Fruit fly (Drosophila melanogaster) whole organism, pupa: ENCODE data around the gene CG14223.

ENCODE experiments used
- CG10348 ChIP-seq: fragments of 200-800 bp; sonication (Bioruptor generic); IDR thresholded peaks from 2 replicates; pipeline ENCODE4 v1.3.6; 2022; ENCODE audit warnings: missing biosample characterization, missing genetic modification characterization
- CG12605 ChIP-seq: fragments of 200-800 bp; sonication (Bioruptor generic); IDR thresholded peaks from 2 replicates; pipeline ENCODE4 v1.3.6; 2022; ENCODE audit warnings: missing biosample characterization, missing genetic modification characterization
- CG13204 ChIP-seq: fragments of 200-800 bp; sonication (Bioruptor generic); optimal IDR thresholded peaks from 2 replicates; lab custom pipeline; 2018; ENCODE audit warnings: missing biosample characterization, mild to moderate bottlenecking, missing genetic modification characterization, moderate library complexity
- CG14655 ChIP-seq: fragments of 200-800 bp; sonication (Bioruptor generic); optimal IDR thresholded peaks from 3 replicates; lab custom pipeline; 2017; ENCODE audit warnings: mild to moderate bottlenecking, missing biosample characterization, missing genetic modification reagents, missing genetic modification characterization
- CG15710 ChIP-seq: fragments of 200-800 bp; sonication (Bioruptor generic); optimal IDR thresholded peaks from 2 replicates; lab custom pipeline; 2018; ENCODE audit warnings: missing biosample characterization, mild to moderate bottlenecking, missing genetic modification characterization, moderate library complexity
- CG17806 ChIP-seq: fragments of 200-800 bp; sonication (Bioruptor generic); optimal IDR thresholded peaks from 2 replicates; lab custom pipeline; 2018; ENCODE audit warnings: missing biosample characterization, mild to moderate bottlenecking, missing genetic modification characterization, moderate library complexity
- CG32121 ChIP-seq: fragments of 200-800 bp; sonication (Bioruptor generic); IDR thresholded peaks from 2 replicates; pipeline ENCODE4 v1.3.6; 2022; ENCODE audit warnings: missing biosample characterization, missing genetic modification characterization
- CG34367 ChIP-seq: fragments of 200-800 bp; sonication (Bioruptor generic); optimal IDR thresholded peaks from 2 replicates; lab custom pipeline; 2018; ENCODE audit warnings: missing biosample characterization, mild to moderate bottlenecking, missing genetic modification characterization
- CG4496 ChIP-seq: fragments of 200-800 bp; sonication (Bioruptor generic); IDR thresholded peaks from 3 replicates; pipeline ENCODE4 v1.3.6; 2022; ENCODE audit warnings: missing biosample characterization, missing genetic modification characterization
- CG8159 ChIP-seq: fragments of 200-800 bp; sonication (Bioruptor generic); optimal IDR thresholded peaks from 3 replicates; lab custom pipeline; 2018; ENCODE audit warnings: missing biosample characterization, mild to moderate bottlenecking, missing genetic modification characterization, moderate library complexity
- CG8301 ChIP-seq: fragments of 200-800 bp; sonication (Bioruptor generic); optimal IDR thresholded peaks from 2 replicates; lab custom pipeline; 2018; ENCODE audit warnings: missing biosample characterization, mild to moderate bottlenecking, missing genetic modification characterization
- CG9948 ChIP-seq: fragments of 200-800 bp; sonication (Bioruptor generic); optimal IDR thresholded peaks from 2 replicates; lab custom pipeline; 2018; ENCODE audit warnings: missing biosample characterization, mild to moderate bottlenecking, missing genetic modification characterization, moderate library complexity
- D1 ChIP-seq: fragments of 200-800 bp; sonication (Bioruptor generic); optimal IDR thresholded peaks from 2 replicates; lab custom pipeline; 2018; ENCODE audit warnings: missing biosample characterization, mild to moderate bottlenecking, missing genetic modification characterization, moderate library complexity
- EcR ChIP-seq: fragments of 200-800 bp; sonication (Bioruptor generic); optimal IDR thresholded peaks from 3 replicates; lab custom pipeline; 2019; ENCODE audit warnings: missing biosample characterization, missing genetic modification characterization, mild to moderate bottlenecking, moderate library complexity, missing genetic modification reagents
- Ets98B ChIP-seq: fragments of 200-800 bp; sonication (Bioruptor generic); IDR thresholded peaks from 2 replicates; pipeline ENCODE4 v1.3.6; 2022; ENCODE audit warnings: missing biosample characterization, missing genetic modification characterization
- Pif1A ChIP-seq: fragments of 200-800 bp; sonication (Bioruptor generic); optimal IDR thresholded peaks from 3 replicates; lab custom pipeline; 2016; ENCODE audit warnings: missing biosample characterization, missing genetic modification characterization
- Pif1B ChIP-seq: fragments of 200-800 bp; sonication (Bioruptor generic); optimal IDR thresholded peaks from 3 replicates; lab custom pipeline; 2016; ENCODE audit warnings: missing biosample characterization, missing genetic modification characterization
- Snoo ChIP-seq: fragments of 200-800 bp; sonication (Bioruptor generic); optimal IDR thresholded peaks from 3 replicates; lab custom pipeline; 2017; ENCODE audit warnings: missing biosample characterization, mild to moderate bottlenecking, missing genetic modification characterization, inconsistent platforms
- fd96Ca ChIP-seq: fragments of 200-800 bp; sonication (Bioruptor generic); IDR thresholded peaks from 3 replicates; pipeline ENCODE4 v1.3.6; 2022; ENCODE audit warnings: missing biosample characterization, missing genetic modification characterization
- gl ChIP-seq: fragments of 200-800 bp; sonication (Bioruptor generic); optimal IDR thresholded peaks from 2 replicates; lab custom pipeline; 2018; ENCODE audit warnings: missing biosample characterization, mild to moderate bottlenecking, missing genetic modification characterization
- rn ChIP-seq: fragments of 200-800 bp; sonication (Bioruptor generic); IDR thresholded peaks from 2 replicates; pipeline ENCODE4 v1.3.6; 2022; ENCODE audit warnings: missing biosample characterization, missing genetic modification characterization

The CG14223 gene

DNA sequence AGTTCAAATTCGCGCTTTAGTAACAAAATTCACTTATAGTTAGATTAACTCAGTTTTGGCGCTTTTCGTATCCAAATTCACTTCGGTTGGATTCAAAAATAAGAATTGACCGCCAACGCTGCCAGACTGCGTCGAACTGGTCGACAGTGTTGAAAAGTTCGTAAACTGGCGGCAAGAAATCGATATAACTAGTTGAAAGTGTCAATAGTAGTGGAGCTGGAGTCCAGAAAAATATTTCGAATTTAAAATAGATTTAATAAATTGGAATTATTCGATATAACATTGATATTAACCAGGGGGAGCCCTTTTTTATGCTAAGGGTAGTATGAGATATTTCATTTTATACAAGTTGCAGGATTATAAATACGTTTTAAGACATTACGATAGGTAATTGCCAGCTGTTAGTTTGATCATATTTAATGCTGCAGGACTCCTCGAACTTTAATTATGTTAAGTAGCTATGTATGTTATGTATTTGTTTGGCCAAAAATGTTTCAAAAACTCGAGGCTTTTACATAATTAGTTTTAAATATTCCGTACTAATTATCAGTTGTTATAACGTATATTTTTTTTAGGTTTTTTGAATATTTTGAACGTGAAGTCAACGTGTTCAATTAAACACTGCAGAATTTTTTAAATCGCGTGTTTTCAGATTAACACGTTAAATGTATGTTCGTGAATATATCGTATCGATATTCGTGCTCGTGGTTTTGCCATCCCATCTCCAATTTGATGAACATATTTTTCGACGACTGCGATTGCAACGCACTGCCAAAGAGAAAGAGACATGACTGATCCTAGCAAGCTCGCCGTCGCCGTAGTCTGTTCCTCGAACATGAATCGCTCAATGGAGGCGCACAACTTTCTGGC is at the start of gene CG14223, which contains the start of gene Ssu72:
Gene CG14223 (minus strand): TSS at position 113 of the 870 bp plus-strand sequence.
Gene Ssu72 (plus strand): TSS at position 703 of the 870 bp plus-strand sequence.
- TF ChIP-seq Snoo (tag; lab: Kevin White, UChicago) (no peak), CG9948 (tag; lab: Kevin White, UChicago) (no peak), CG8159 (no peak), D1 (no peak), gl (tag; lab: Kevin White, UChicago) (no peak), CG4496 (GFP tag; lab: Robert Waterston, UW) (no peak), CG12605 (GFP tag; lab: Robert Waterston, UW) (no peak), CG10348 (GFP tag; lab: Robert Waterston, UW) (no peak), Pif1B (GFP tag; lab: Kevin White, UChicago) (no peak), fd96Ca (GFP tag; lab: Robert Waterston, UW) (no peak), CG14655 (no peak)

DNA sequence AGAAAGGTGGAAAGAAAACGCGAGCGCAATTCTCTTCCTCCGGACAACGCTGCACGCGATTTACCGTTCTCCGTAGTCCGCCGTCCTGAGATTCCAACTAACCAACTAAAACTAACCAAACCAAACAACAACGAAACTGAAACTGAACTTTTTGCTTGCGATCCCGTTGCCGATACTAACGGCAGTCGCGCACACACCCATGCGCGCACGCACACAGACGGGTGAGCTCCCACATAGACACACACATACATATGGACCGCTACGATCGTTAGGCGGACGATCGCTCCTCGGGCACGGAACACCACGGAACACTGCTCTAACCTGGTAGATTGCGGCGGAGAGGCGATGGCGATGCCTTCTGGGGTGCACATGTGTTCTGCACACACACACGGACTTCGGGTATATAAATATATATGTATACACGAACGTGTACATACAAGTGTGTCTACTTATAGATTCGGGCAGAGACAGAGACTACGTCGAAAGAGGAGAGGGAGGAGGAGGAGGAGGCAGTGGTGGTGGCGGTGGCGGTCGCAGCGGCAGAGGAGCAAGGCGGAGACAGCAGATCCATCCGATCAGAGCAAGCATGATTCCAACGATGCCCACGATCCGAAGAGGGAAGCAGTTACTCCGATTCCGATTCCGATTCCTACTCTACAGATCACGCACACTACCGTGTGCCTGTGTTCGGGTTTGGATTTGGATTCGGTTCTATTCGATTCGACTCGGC is 49.3 kb upstream of the CG14223 start, which contains the start of gene meso18E:
Gene meso18E (minus strand): TSS at position 148 of the 730 bp plus-strand sequence.
- no peak; the same call in 2 of the 3 replicates for TF ChIP-seq fd96Ca (GFP tag; lab: Robert Waterston, UW)
- TF ChIP-seq Pif1B (GFP tag; lab: Kevin White, UChicago): no peak
- no peak for TF ChIP-seq Ets98B (GFP tag; lab: Robert Waterston, UW)
- TF ChIP-seq CG10348 (GFP tag; lab: Robert Waterston, UW): no peak
- no peak for TF ChIP-seq CG14655
- no peak for TF ChIP-seq Pif1A
- no peak for TF ChIP-seq CG9948 (tag; lab: Kevin White, UChicago)
- TF ChIP-seq CG34367 (tag; lab: Kevin White, UChicago): no peak
- TF ChIP-seq CG8301 (tag; lab: Kevin White, UChicago): no peak
- TF ChIP-seq gl (tag; lab: Kevin White, UChicago): no peak
- no peak for TF ChIP-seq CG17806 (tag; lab: Kevin White, UChicago)
- peak; percentile 15 for TF ChIP-seq CG13204
- TF ChIP-seq CG4496 (GFP tag; lab: Robert Waterston, UW): no peak
- no peak for TF ChIP-seq CG12605 (GFP tag; lab: Robert Waterston, UW)
- TF ChIP-seq CG8159: no peak
- TF ChIP-seq CG32121 (GFP tag; lab: Robert Waterston, UW): peak; percentile 47; the same call in 1 of the 2 replicates
- no peak for TF ChIP-seq EcR (GFP tag; lab: Kevin White, UChicago)

- no peak for TF ChIP-seq EcR (GFP tag; lab: Kevin White, UChicago)
- TF ChIP-seq CG10348 (GFP tag; lab: Robert Waterston, UW): no peak
- TF ChIP-seq gl (tag; lab: Kevin White, UChicago): no peak
- no peak for TF ChIP-seq fd96Ca (GFP tag; lab: Robert Waterston, UW)
- TF ChIP-seq CG12605 (GFP tag; lab: Robert Waterston, UW): no peak
- no peak for TF ChIP-seq CG13204
- no peak for TF ChIP-seq CG15710 (tag; lab: Kevin White, UChicago)
- TF ChIP-seq CG17806 (tag; lab: Kevin White, UChicago): no peak
- TF ChIP-seq CG8301 (tag; lab: Kevin White, UChicago): no peak
- TF ChIP-seq CG32121 (GFP tag; lab: Robert Waterston, UW): no peak
- no peak for TF ChIP-seq CG4496 (GFP tag; lab: Robert Waterston, UW)
Measured at dm6 chrX:19711936-19712335, 48.2 kb upstream of the CG14223 start.

DNA sequence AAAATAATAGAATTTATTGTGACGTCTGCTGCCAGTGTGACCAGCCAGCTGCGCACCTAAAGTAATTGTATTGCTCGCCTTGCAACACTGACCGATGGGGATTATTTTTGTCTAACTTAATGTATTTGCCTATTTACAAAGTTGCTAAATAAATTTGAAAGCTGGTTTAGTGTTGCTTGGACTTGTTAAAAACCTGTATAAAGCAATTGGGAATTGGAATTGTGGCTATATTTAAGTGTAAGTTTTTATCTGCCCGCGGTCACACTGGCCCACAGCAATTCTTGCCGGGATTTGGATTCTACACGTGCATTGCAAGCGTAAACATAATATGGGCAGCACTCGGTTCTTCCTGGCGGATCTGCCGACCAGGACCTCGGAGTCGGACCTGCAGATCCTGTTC is 40.3 kb upstream of the CG14223 start, which contains the start of the genes CG14230 and CG14232:
Gene CG14230 (plus strand): TSS at position 94 of the 400 bp plus-strand sequence.
Gene CG14232 (minus strand): TSS at position 177 of the 400 bp plus-strand sequence.
- peak; percentile 5 for TF ChIP-seq CG15710 (tag; lab: Kevin White, UChicago)
- TF ChIP-seq Pif1B (GFP tag; lab: Kevin White, UChicago): no peak

DNA sequence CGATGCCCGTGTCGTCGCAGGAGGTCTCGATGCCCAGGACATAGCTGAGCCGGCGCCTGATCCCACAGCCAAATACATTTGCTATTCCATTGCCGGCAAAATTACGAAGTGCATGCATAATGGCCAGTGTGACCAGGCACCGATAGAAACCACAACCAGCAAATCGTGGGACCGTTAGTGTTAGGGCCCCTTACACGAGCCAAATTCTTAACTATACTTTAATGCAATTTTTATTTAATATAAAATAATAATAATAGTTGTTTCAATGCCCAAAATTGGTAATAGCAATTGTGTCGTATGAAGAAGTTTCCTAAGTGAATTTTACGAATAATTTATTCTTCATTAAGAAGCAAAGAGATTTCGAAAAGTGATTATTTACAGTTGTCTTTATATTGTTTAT is 37.8 kb upstream of the CG14223 start, which contains the start of gene Tcs4:
Gene Tcs4 (minus strand): TSS at position 145 of the 400 bp plus-strand sequence.
- TF ChIP-seq Ets98B (GFP tag; lab: Robert Waterston, UW) (peak; percentile 34; the same call in 1 of the 2 replicates), Pif1B (GFP tag; lab: Kevin White, UChicago) (no peak)

- no peak for TF ChIP-seq Snoo (tag; lab: Kevin White, UChicago)
- no peak for TF ChIP-seq CG8159
- no peak for TF ChIP-seq CG13204
- no peak for TF ChIP-seq CG32121 (GFP tag; lab: Robert Waterston, UW)
- TF ChIP-seq CG34367 (tag; lab: Kevin White, UChicago): no peak
- TF ChIP-seq CG14655: no peak
- TF ChIP-seq Ets98B (GFP tag; lab: Robert Waterston, UW): no peak
- TF ChIP-seq CG15710 (tag; lab: Kevin White, UChicago): no peak
- TF ChIP-seq CG4496 (GFP tag; lab: Robert Waterston, UW): 0 out of 3 replicates have a peak, but pooled peaks have one; percentile 17
- TF ChIP-seq gl (tag; lab: Kevin White, UChicago): no peak
- no peak for TF ChIP-seq rn (GFP tag; lab: Robert Waterston, UW)
- no peak for TF ChIP-seq CG12605 (GFP tag; lab: Robert Waterston, UW)
- TF ChIP-seq fd96Ca (GFP tag; lab: Robert Waterston, UW): 0 out of 3 replicates have a peak, but pooled peaks have one; percentile 23
- TF ChIP-seq Pif1A: no peak
- TF ChIP-seq, all 21 proteins: peak for 2
Measured at dm6 chrX:19697255-19697877, 33.6 kb upstream of the CG14223 start.
